Worm (Caenorhabditis elegans): ENCODE results near the gene rpl-22.

Gene rpl-22

ce11 chrII:5057315-5057714 is 1.9 kb downstream of the rpl-22 start (continued):
- TF ChIP-seq ceh-32 (tag; optimal IDR thresholded peaks at IDR 0.05; ENCODE audit: poor library complexity): peak; percentile 23
- TF ChIP-seq nhr-11 (tag; optimal IDR thresholded peaks at IDR 0.05): no peak
- peak; percentile 93 for TF ChIP-seq snpc-4 (tag; optimal IDR thresholded peaks at IDR 0.05)
- TF ChIP-seq dpl-1 (GFP tag; optimal IDR thresholded peaks at IDR 0.05): peak; percentile 54
- TF ChIP-seq hlh-30 (tag; optimal IDR thresholded peaks at IDR 0.05; ENCODE audit: insufficient read depth): peak; percentile 51
- peak; percentile 60; the same call in 1 of the 2 replicates for TF ChIP-seq zfp-3 (GFP tag; conservative IDR thresholded peaks at IDR 0.05)
- no peak for TF ChIP-seq ceh-82 (tag; optimal IDR thresholded peaks at IDR 0.05)
- TF ChIP-seq aly-2 (tag; optimal IDR thresholded peaks at IDR 0.05): no peak
- TF ChIP-seq dmd-9 (GFP tag; IDR thresholded peaks at IDR 0.05): peak; percentile 83
- TF ChIP-seq gei-8 (GFP tag; optimal IDR thresholded peaks at IDR 0.05): no peak
- peak; percentile 76 for TF ChIP-seq mep-1 (tag; optimal IDR thresholded peaks at IDR 0.05)
- no peak for TF ChIP-seq unc-62 (GFP tag; optimal IDR thresholded peaks at IDR 0.05 in 1 of 2)
- TF ChIP-seq unc-62 (tag; optimal IDR thresholded peaks at IDR 0.05): no peak
- TF ChIP-seq hif-1 (tag; optimal IDR thresholded peaks at IDR 0.05): peak; percentile 12 to 14
- TF ChIP-seq nhr-41 (GFP tag; IDR thresholded peaks at IDR 0.05): no peak
- peak; percentile 68 for TF ChIP-seq rbr-2 (tag; optimal IDR thresholded peaks at IDR 0.05)
- TF ChIP-seq lin-38 (GFP tag; IDR thresholded peaks at IDR 0.05): peak; percentile 89
- TF ChIP-seq F44E2.7 (GFP tag; IDR thresholded peaks at IDR 0.05): no peak
- TF ChIP-seq skn-1 (tag; optimal IDR thresholded peaks at IDR 0.05): no peak
- peak; percentile 74; the same call in 1 of the 2 replicates for TF ChIP-seq pha-4 (GFP tag; IDR thresholded peaks at IDR 0.05)
- TF ChIP-seq pha-4 (tag; optimal IDR thresholded peaks at IDR 0.05): no peak
- peak; percentile 75 for TF ChIP-seq hmg-1.1 (GFP tag; IDR thresholded peaks at IDR 0.05)
- TF ChIP-seq attf-4 (tag; optimal IDR thresholded peaks at IDR 0.05): no peak
- TF ChIP-seq nhr-6 (tag; optimal IDR thresholded peaks at IDR 0.05): no peak
- no peak for TF ChIP-seq unc-39 (tag; optimal IDR thresholded peaks at IDR 0.05)
- no peak for TF ChIP-seq pqm-1 (tag; optimal IDR thresholded peaks at IDR 0.05)
- peak; percentile 86; the same call in 1 of the 2 replicates for TF ChIP-seq Y105C5A.15 (GFP tag; IDR thresholded peaks at IDR 0.05)
- TF ChIP-seq ces-1 (GFP tag; optimal IDR thresholded peaks at IDR 0.05): no peak
- peak; percentile 63 for TF ChIP-seq lin-29 (GFP tag; IDR thresholded peaks at IDR 0.05)
- peak; percentile 30 for TF ChIP-seq lin-13 (GFP tag; optimal IDR thresholded peaks at IDR 0.05)
- peak; percentile 15 to 84 for TF ChIP-seq lsy-2 (tag; optimal IDR thresholded peaks at IDR 0.05)
- TF ChIP-seq lim-7 (GFP tag; IDR thresholded peaks at IDR 0.05): peak; percentile 80
- no peak for TF ChIP-seq Y5F2A.4 (GFP tag; optimal IDR thresholded peaks at IDR 0.05)
- TF ChIP-seq ztf-7 (tag; optimal IDR thresholded peaks at IDR 0.05): no peak
- TF ChIP-seq ceh-28 (tag; optimal IDR thresholded peaks at IDR 0.05): no peak
- peak; percentile 60 for TF ChIP-seq nhr-102 (tag; optimal IDR thresholded peaks at IDR 0.05)
- no peak for TF ChIP-seq lin-39 (tag; optimal IDR thresholded peaks at IDR 0.05)
- TF ChIP-seq daf-16 (GFP tag; optimal IDR thresholded peaks at IDR 0.05): peak; percentile 16 to 45
- peak; percentile 55 for TF ChIP-seq daf-16 (tag; optimal IDR thresholded peaks at IDR 0.05)
- no peak for TF ChIP-seq nhr-237 (tag; optimal IDR thresholded peaks at IDR 0.05)
- peak; percentile 77 for TF ChIP-seq snpc-1.2 (GFP tag; IDR thresholded peaks at IDR 0.05)
- peak; percentile 85 for TF ChIP-seq mes-2 (tag; optimal IDR thresholded peaks at IDR 0.05; ENCODE audit: poor library complexity, severe bottlenecking)
- TF ChIP-seq Y75B8A.6 (GFP tag; IDR thresholded peaks at IDR 0.05): 0 out of 2 replicates have a peak, but pooled peaks have one; percentile 11
- peak; percentile 64 for TF ChIP-seq F49E8.2 (tag; optimal IDR thresholded peaks at IDR 0.05; ENCODE audit: borderline replicate concordance)
- peak; percentile 50 for TF ChIP-seq spr-1 (tag; optimal IDR thresholded peaks at IDR 0.05)
- peak; percentile 55 for TF ChIP-seq sdz-12 (GFP tag; optimal IDR thresholded peaks at IDR 0.05)
- TF ChIP-seq egl-43 (GFP tag; IDR thresholded peaks at IDR 0.05): peak; percentile 88
- TF ChIP-seq php-3 (GFP tag; IDR thresholded peaks at IDR 0.05): no peak
- 0 out of 2 replicates have a peak, but pooled peaks have one; percentile 27 for TF ChIP-seq F26F4.8 (GFP tag; conservative IDR thresholded peaks at IDR 0.05)
- TF ChIP-seq mdl-1 (tag; optimal IDR thresholded peaks at IDR 0.05): peak in 1 of 2 experiments; percentile 55
- TF ChIP-seq dmd-8 (GFP tag; IDR thresholded peaks at IDR 0.05): 0 out of 2 replicates have a peak, but pooled peaks have one; percentile 60
- no peak for TF ChIP-seq tag-97 (GFP tag; IDR thresholded peaks at IDR 0.05)
